Worm (Caenorhabditis elegans) whole organism, young adult: Measurements from ENCODE around the gene try-4.

ENCODE experiments used
- B0019.2 ChIP-seq: fragments of 200-800 bp; sonication (Bioruptor generic); conservative IDR thresholded peaks from 2 replicates; pipeline ENCODE4 v1.3.6; 2022; ENCODE audit warnings: missing genetic modification reagents, missing genetic modification characterization, missing compliant biosample characterization
- B0261.1 ChIP-seq: sonication (generic microtip); optimal IDR thresholded peaks from 2 replicates; lab custom pipeline; 2016; ENCODE audit warnings: mild to moderate bottlenecking, missing genetic modification characterization, moderate library complexity, missing compliant biosample characterization
- B0336.3 ChIP-seq: fragments of 200-800 bp; sonication (Bioruptor generic); IDR thresholded peaks from 2 replicates; pipeline ENCODE4 v1.3.6; 2022; ENCODE audit warnings: missing genetic modification characterization, missing compliant biosample characterization
- C17E4.6 ChIP-seq: fragments of 200-800 bp; sonication (Bioruptor generic); IDR thresholded peaks from 2 replicates; pipeline ENCODE4 v1.3.6; 2022; ENCODE audit warnings: missing genetic modification reagents, missing genetic modification characterization, missing compliant biosample characterization
- F10E7.11 ChIP-seq: sonication (generic microtip); optimal IDR thresholded peaks from 2 replicates; lab custom pipeline; 2017; ENCODE audit warnings: mild to moderate bottlenecking, missing genetic modification characterization, moderate library complexity, missing compliant biosample characterization
- F22D6.2 ChIP-seq: sonication (generic microtip); optimal IDR thresholded peaks from 2 replicates; lab custom pipeline; 2016; ENCODE audit warnings: mild to moderate bottlenecking, missing genetic modification characterization, missing compliant biosample characterization
- F52B5.7 ChIP-seq: sonication (generic microtip); optimal IDR thresholded peaks from 2 replicates; lab custom pipeline; 2016; ENCODE audit warnings: mild to moderate bottlenecking, missing genetic modification characterization, missing compliant biosample characterization
- T07F8.4 ChIP-seq: sonication (generic microtip); optimal IDR thresholded peaks from 2 replicates; lab custom pipeline; 2016; ENCODE audit warnings: mild to moderate bottlenecking, missing genetic modification characterization, moderate library complexity, missing compliant biosample characterization
- Y67H2A.10 ChIP-seq: fragments of 200-800 bp; sonication (Bioruptor generic); conservative IDR thresholded peaks from 2 replicates; pipeline ENCODE4 v1.3.6; 2022; ENCODE audit warnings: missing genetic modification reagents, missing genetic modification characterization, missing compliant biosample characterization
- Y79H2A.3 ChIP-seq: fragments of 200-800 bp; sonication (Bioruptor generic); conservative IDR thresholded peaks from 2 replicates; pipeline ENCODE4 v1.3.6; 2022; ENCODE audit warnings: missing genetic modification reagents, missing genetic modification characterization, missing compliant biosample characterization
- ama-1 ChIP-seq, 3 experiments: fragments of 150-350 bp in 1 of 3; sonication (generic microtip) in 2 of 3; optimal IDR thresholded peaks; 2 replicates each; lab custom pipeline; 2014 to 2018; ENCODE audit warnings: missing biosample characterization in 2 of 3, missing genetic modification characterization in 2 of 3, missing genetic modification reagents in 2 of 3
- atf-7 ChIP-seq: sonication (generic microtip); optimal IDR thresholded peaks from 2 replicates; lab custom pipeline; 2017; ENCODE audit warnings: mild to moderate bottlenecking, missing genetic modification characterization, missing compliant biosample characterization
- athp-1 ChIP-seq: sonication (generic microtip); optimal IDR thresholded peaks from 2 replicates; lab custom pipeline; 2017; ENCODE audit warnings: mild to moderate bottlenecking, missing genetic modification characterization, missing compliant biosample characterization
- attf-5 ChIP-seq: fragments of 200-800 bp; sonication (Bioruptor generic); optimal IDR thresholded peaks from 2 replicates; lab custom pipeline; 2018; ENCODE audit warnings: mild to moderate bottlenecking, missing genetic modification characterization, missing compliant biosample characterization
- bed-1 ChIP-seq: fragments of 200-800 bp; sonication (Bioruptor generic); IDR thresholded peaks from 2 replicates; pipeline ENCODE4 v1.3.6; 2022; ENCODE audit warnings: missing genetic modification reagents, missing genetic modification characterization, missing compliant biosample characterization
- ccch-3 ChIP-seq: fragments of 200-800 bp; sonication (Bioruptor generic); optimal IDR thresholded peaks from 2 replicates; lab custom pipeline; 2018; ENCODE audit warnings: mild to moderate bottlenecking, missing genetic modification characterization, missing compliant biosample characterization
- ceh-100 ChIP-seq: fragments of 200-800 bp; sonication (Bioruptor generic); IDR thresholded peaks from 2 replicates; pipeline ENCODE4 v1.3.6; 2022; ENCODE audit warnings: missing genetic modification reagents, missing genetic modification characterization, missing compliant biosample characterization
- ceh-40 ChIP-seq: fragments of 200-800 bp; sonication (Bioruptor generic); IDR thresholded peaks from 2 replicates; pipeline ENCODE4 v1.3.6; 2022; ENCODE audit warnings: missing genetic modification characterization, missing compliant biosample characterization
- ceh-79 ChIP-seq: sonication (generic microtip); optimal IDR thresholded peaks from 2 replicates; lab custom pipeline; 2017; ENCODE audit warnings: mild to moderate bottlenecking, missing genetic modification characterization, missing compliant biosample characterization
- chd-7 ChIP-seq: sonication (generic microtip); optimal IDR thresholded peaks from 2 replicates; lab custom pipeline; 2016; ENCODE audit warnings: mild to moderate bottlenecking, missing genetic modification characterization, moderate library complexity, missing compliant biosample characterization
- die-1 ChIP-seq: sonication (generic microtip); optimal IDR thresholded peaks from 2 replicates; lab custom pipeline; 2016; ENCODE audit warnings: missing genotype, mild to moderate bottlenecking, missing genetic modification characterization, missing compliant biosample characterization
- dox-1 ChIP-seq: fragments of 200-800 bp; sonication (Bioruptor generic); IDR thresholded peaks from 2 replicates; pipeline ENCODE4 v1.3.6; 2022; ENCODE audit warnings: missing genetic modification reagents, missing genetic modification characterization, missing compliant biosample characterization
- ekl-4 ChIP-seq: fragments of 200-800 bp; sonication (Bioruptor generic); IDR thresholded peaks from 2 replicates; pipeline ENCODE4 v1.3.6; 2022; ENCODE audit warnings: missing genetic modification reagents, missing genetic modification characterization, missing compliant biosample characterization
- ets-4 ChIP-seq: fragments of 200-800 bp; sonication (Bioruptor generic); optimal IDR thresholded peaks from 2 replicates; lab custom pipeline; 2018; ENCODE audit warnings: mild to moderate bottlenecking, missing genetic modification characterization, missing compliant biosample characterization
- gei-17 ChIP-seq: fragments of 200-800 bp; sonication (Bioruptor generic); optimal IDR thresholded peaks from 2 replicates; lab custom pipeline; 2018; ENCODE audit warnings: mild to moderate bottlenecking, missing genetic modification characterization, missing compliant biosample characterization
- hmg-1.2 ChIP-seq: fragments of 200-800 bp; sonication (Bioruptor generic); IDR thresholded peaks from 2 replicates; pipeline ENCODE4 v1.3.6; 2022; ENCODE audit warnings: missing genetic modification reagents, missing genetic modification characterization, missing compliant biosample characterization
- hmg-20 ChIP-seq: fragments of 200-800 bp; sonication (Bioruptor generic); IDR thresholded peaks from 2 replicates; pipeline ENCODE4 v1.3.6; 2022; ENCODE audit warnings: missing genetic modification reagents, missing genetic modification characterization, missing compliant biosample characterization
- let-526 ChIP-seq: fragments of 200-800 bp; sonication (Bioruptor generic); IDR thresholded peaks from 2 replicates; pipeline ENCODE4 v1.3.6; 2022; ENCODE audit warnings: missing genetic modification reagents, missing genetic modification characterization, missing compliant biosample characterization
- lin-35 ChIP-seq, 3 experiments: fragments of 150-350 bp in 2 of 3; sonication (generic microtip) in 1 of 3; optimal IDR thresholded peaks; 2 replicates each; lab custom pipeline; 2014 to 2018; ENCODE audit warnings: missing biosample characterization in 3 of 3, missing genetic modification characterization in 3 of 3, missing genetic modification reagents in 3 of 3
- lin-54 ChIP-seq: fragments of 200-800 bp; sonication (Bioruptor generic); optimal IDR thresholded peaks from 2 replicates; lab custom pipeline; 2018; ENCODE audit warnings: mild to moderate bottlenecking, missing genetic modification characterization, missing compliant biosample characterization
- lsl-1 ChIP-seq: fragments of 200-800 bp; sonication (Bioruptor generic); optimal IDR thresholded peaks from 2 replicates; lab custom pipeline; 2018; ENCODE audit warnings: mild to moderate bottlenecking, missing genetic modification characterization, moderate library complexity, missing compliant biosample characterization
- madf-3 ChIP-seq: fragments of 200-800 bp; sonication (Bioruptor generic); IDR thresholded peaks from 2 replicates; pipeline ENCODE4 v1.3.6; 2022; ENCODE audit warnings: missing genetic modification reagents, missing genetic modification characterization, missing compliant biosample characterization
- nfyb-1 ChIP-seq: fragments of 200-800 bp; sonication (Bioruptor generic); IDR thresholded peaks from 2 replicates; pipeline ENCODE4 v1.3.6; 2022; ENCODE audit warnings: missing genetic modification reagents, missing genetic modification characterization, missing compliant biosample characterization
- nhr-27 ChIP-seq: fragments of 200-800 bp; sonication (Bioruptor generic); optimal IDR thresholded peaks from 2 replicates; lab custom pipeline; 2018; ENCODE audit warnings: mild to moderate bottlenecking, missing genetic modification characterization, moderate library complexity, missing compliant biosample characterization
- nhr-90 ChIP-seq: sonication (generic microtip); optimal IDR thresholded peaks from 2 replicates; lab custom pipeline; 2016; ENCODE audit warnings: missing genotype, mild to moderate bottlenecking, missing genetic modification characterization, missing compliant biosample characterization
- sea-2 ChIP-seq: fragments of 200-800 bp; sonication (Bioruptor generic); IDR thresholded peaks from 2 replicates; pipeline ENCODE4 v1.3.6; 2022; ENCODE audit warnings: missing genetic modification characterization, missing compliant biosample characterization
- somi-1 ChIP-seq: fragments of 200-800 bp; sonication (Bioruptor generic); optimal IDR thresholded peaks from 2 replicates; lab custom pipeline; 2018; ENCODE audit warnings: mild to moderate bottlenecking, missing genetic modification characterization, missing compliant biosample characterization
- tbx-9 ChIP-seq: sonication (generic microtip); optimal IDR thresholded peaks from 2 replicates; lab custom pipeline; 2016; ENCODE audit warnings: borderline replicate concordance, missing genetic modification characterization, inconsistent platforms, missing compliant biosample characterization
- tlf-1 ChIP-seq: fragments of 200-800 bp; sonication (Bioruptor generic); optimal IDR thresholded peaks from 2 replicates; lab custom pipeline; 2018; ENCODE audit warnings: mild to moderate bottlenecking, missing genetic modification characterization, missing compliant biosample characterization
- zfh-2 ChIP-seq: fragments of 200-800 bp; sonication (Bioruptor generic); conservative IDR thresholded peaks from 2 replicates; pipeline ENCODE4 v1.3.6; 2022; ENCODE audit warnings: missing genetic modification reagents, missing genetic modification characterization, missing compliant biosample characterization
- ztf-28 ChIP-seq: fragments of 200-800 bp; sonication (Bioruptor generic); IDR thresholded peaks from 2 replicates; pipeline ENCODE4 v1.3.6; 2022; ENCODE audit warnings: missing genetic modification reagents, missing genetic modification characterization, missing compliant biosample characterization
- ztf-3 ChIP-seq: fragments of 200-800 bp; sonication (Bioruptor generic); optimal IDR thresholded peaks from 2 replicates; lab custom pipeline; 2018; ENCODE audit warnings: mild to moderate bottlenecking, missing genetic modification characterization, missing compliant biosample characterization

The try-4 gene

DNA sequence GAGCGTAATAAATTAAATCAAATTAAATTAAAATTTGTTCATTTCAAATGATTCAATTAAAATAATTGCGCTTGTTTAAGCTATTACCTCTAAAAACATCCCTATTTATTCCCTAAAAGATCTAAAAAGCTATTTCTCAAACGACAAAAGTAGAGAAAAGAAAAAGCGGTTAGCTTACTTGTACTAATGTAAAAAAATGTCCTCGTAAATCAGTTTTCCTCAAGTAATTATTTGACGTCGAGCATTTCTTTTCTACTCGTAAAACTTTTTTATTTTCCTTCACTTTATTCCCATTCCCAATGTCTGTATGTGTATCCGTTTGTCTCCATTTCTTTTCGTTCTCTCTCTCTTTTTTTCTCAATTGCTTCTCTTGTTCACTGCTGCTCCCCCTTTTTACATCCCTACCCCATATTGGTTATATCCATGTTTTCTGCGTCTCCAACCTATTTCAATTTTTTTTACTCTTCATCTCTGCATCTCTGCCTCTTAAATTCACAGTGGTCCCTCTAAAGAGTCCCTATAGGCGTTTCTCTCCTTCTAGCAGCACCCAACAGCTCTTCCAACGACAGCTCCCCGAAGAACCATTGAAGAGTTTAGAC lies 18.2 kb upstream of the try-4 start, which contains the start of gene unc-80 (continued):
- no peak for TF ChIP-seq tbx-9 (tag; lab: Kevin White, UChicago)
- no peak for TF ChIP-seq ama-1 (optimal IDR thresholded peaks at IDR 0.05; lab: Kevin White, UChicago)
- no peak for TF ChIP-seq ama-1 (GFP tag; optimal IDR thresholded peaks at IDR 0.05; lab: Kevin White, UChicago)
- no peak for TF ChIP-seq B0336.3 (GFP tag; lab: Robert Waterston, UW)

DNA sequence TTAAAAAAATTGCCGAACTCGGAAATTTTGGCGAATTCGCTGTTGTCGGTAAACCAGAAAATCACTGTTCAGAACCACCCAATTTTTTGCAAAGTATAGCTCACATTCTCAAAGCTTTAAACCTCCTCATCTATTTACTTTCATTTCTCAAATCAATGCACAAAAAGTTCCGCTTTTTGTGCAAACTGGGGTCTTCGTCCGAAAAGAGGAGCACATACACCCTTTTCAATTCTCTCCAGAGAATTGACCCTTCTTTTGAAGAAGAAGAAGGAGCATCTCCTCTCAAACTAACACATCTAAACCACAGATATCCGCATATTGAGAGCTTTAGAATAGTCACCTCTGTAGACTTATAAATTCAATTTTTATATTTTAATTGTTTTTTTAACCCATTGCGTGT lies 14.4 kb upstream of the try-4 start:
- TF ChIP-seq ceh-100 (GFP tag; lab: Robert Waterston, UW) (no peak), lin-54 (no peak), dox-1 (GFP tag; lab: Robert Waterston, UW) (no peak), B0019.2 (GFP tag; lab: Robert Waterston, UW) (no peak), atf-7 (tag; lab: Kevin White, UChicago) (no peak), tbx-9 (tag; lab: Kevin White, UChicago) (no peak), ceh-40 (no peak), nfyb-1 (GFP tag; lab: Robert Waterston, UW) (no peak), ets-4 (GFP tag; lab: Kevin White, UChicago) (no peak), let-526 (GFP tag; lab: Robert Waterston, UW) (no peak), lin-35 (GFP tag; optimal IDR thresholded peaks at IDR 0.05; lab: Kevin White, UChicago) (no peak), ztf-3 (GFP tag; lab: Kevin White, UChicago) (no peak), hmg-1.2 (no peak), T07F8.4 (no peak), zfh-2 (GFP tag; lab: Robert Waterston, UW) (no peak), die-1 (no peak), ztf-28 (GFP tag; lab: Robert Waterston, UW) (no peak), nhr-90 (no peak)

DNA sequence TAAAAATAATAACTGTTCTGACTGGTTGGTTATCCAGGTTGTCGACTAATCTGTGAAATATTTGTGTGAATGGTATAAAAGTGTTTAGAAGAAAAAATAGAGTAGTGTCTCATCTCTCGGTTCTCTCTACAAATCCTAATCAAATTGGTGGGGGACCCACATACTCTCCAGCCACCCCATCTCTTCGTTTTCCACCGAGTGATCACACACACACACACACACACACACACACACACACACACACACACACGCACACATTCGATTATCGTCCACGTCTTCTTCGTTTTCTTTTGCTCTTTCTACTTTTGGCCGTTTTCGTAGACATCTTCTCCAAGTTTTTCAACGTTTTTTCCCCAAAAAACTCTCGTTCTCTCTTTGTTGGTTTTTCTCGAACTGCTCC lies 12.2 kb upstream of the try-4 start:
- no peak for TF ChIP-seq ztf-28 (GFP tag; lab: Robert Waterston, UW)
- peak; percentile 55 for TF ChIP-seq ztf-3 (GFP tag; lab: Kevin White, UChicago)

ce11 chrV:20871194-20871593 lies 10.2 kb upstream of the try-4 start:
- TF ChIP-seq nhr-27 = no peak
- TF ChIP-seq lin-35 (GFP tag; optimal IDR thresholded peaks at IDR 0.05; lab: Kevin White, UChicago) = no peak
- TF ChIP-seq bed-1 (GFP tag; lab: Robert Waterston, UW) = no peak
- no peak for TF ChIP-seq ccch-3 (GFP tag; lab: Kevin White, UChicago)
- no peak for TF ChIP-seq F10E7.11 (tag; lab: Kevin White, UChicago)
- TF ChIP-seq Y67H2A.10 (GFP tag; lab: Robert Waterston, UW) = no peak
- no peak for TF ChIP-seq attf-5
- TF ChIP-seq B0261.1 = no peak
- no peak for TF ChIP-seq B0019.2 (GFP tag; lab: Robert Waterston, UW)
- no peak for TF ChIP-seq Y79H2A.3

DNA sequence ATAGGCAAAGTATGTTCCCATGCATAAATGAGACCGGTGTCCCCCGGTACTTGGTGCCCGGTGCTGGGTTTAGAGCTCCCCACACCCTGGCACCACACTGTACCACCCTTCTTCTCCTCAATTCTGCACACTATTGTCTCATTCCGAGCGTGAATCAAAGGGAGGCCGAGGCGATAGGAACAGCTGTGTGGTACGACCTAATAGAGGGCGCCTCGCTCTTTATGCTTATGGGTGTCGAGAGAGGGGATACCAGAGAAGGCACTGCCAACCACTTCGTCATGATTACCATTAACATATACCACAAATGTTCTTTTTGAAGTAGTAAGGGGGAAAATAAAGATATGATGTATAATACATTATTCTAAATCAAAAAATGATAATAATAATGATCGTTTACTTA lies 9.7 kb upstream of the try-4 start:
- TF ChIP-seq sea-2 (0 out of 2 replicates have a peak, but pooled peaks have one; percentile 56), attf-5 (no peak)

- TF ChIP-seq F52B5.7 (tag; lab: Kevin White, UChicago) (no peak), somi-1 (GFP tag; lab: Kevin White, UChicago) (no peak), ceh-79 (tag; lab: Kevin White, UChicago) (no peak), lsl-1 (GFP tag; lab: Kevin White, UChicago) (no peak), madf-3 (GFP tag; lab: Robert Waterston, UW) (no peak), T07F8.4 (no peak), athp-1 (no peak), gei-17 (GFP tag; lab: Kevin White, UChicago) (no peak), tlf-1 (GFP tag; lab: Kevin White, UChicago) (no peak), chd-7 (no peak), ekl-4 (GFP tag; lab: Robert Waterston, UW) (no peak), F22D6.2 (tag; lab: Kevin White, UChicago) (no peak), hmg-20 (GFP tag; lab: Robert Waterston, UW) (no peak), C17E4.6 (GFP tag; lab: Robert Waterston, UW) (no peak)
These were observed 7.4 kb upstream of the try-4 start, which contains the start of gene F31D4.8 for ce11 chrV:20868329-20868728. F31D4.8 (minus strand) TSS chrV:20868429.
